Worm (Caenorhabditis elegans): ENCODE data around the gene oac-23.

DNA sequence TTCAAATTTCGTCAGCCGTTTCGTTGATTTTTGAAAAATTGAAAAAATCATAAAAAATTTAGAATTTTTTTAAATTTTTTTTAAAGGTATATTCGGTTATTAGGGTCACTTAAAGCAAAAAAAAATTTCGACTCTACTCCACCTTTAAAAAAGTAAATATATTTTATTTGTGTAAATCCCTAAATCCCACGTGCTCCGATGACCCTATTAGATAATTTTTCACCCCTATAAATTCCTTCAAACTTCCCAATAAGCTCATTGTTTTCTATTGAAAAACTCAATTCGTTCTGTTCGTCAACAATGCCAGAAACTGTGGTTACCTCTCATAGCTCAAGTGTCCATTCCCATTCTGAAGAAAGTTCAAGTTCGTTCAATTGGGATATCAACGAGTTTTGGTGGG, 31.4 kb downstream of the oac-23 start, which contains the start of gene F56D6.20:
- TF ChIP-seq nhr-76 (tag; optimal IDR thresholded peaks at IDR 0.05) (no peak), nhr-28 (tag; optimal IDR thresholded peaks at IDR 0.05) (no peak), sptf-1 (tag; optimal IDR thresholded peaks at IDR 0.05) (no peak), drap-1 (GFP tag; optimal IDR thresholded peaks at IDR 0.05) (no peak), lsy-2 (tag; optimal IDR thresholded peaks at IDR 0.05) (no peak), nhr-2 (tag; optimal IDR thresholded peaks at IDR 0.05) (no peak)

Data from whole organism, mixed stage, embryonic.